Comparison of ENCODE assay signal across 1 fruit fly cellular context in genomic region chr2L:4971329-4971798, dm6.
TF ChIP-seq lines count a peak whose summit lies in the region.

Gene CG14043, plus strand, starts transcription at chr2L:4971702.

TF ChIP-seq in whole organism, embryonic, 481 proteins besides CTCF, POLR2A, EP300 and RAD21 (continued from another document):
- TF ChIP-seq CG1647 (GFP tag; optimal IDR thresholded peaks at IDR 0.05; lab: Kevin White, UChicago) (peak; percentile 29), wdn (GFP tag; IDR thresholded peaks at IDR 0.05; lab: Robert Waterston, UW) (no peak), Mes4 (GFP tag; optimal IDR thresholded peaks at IDR 0.05; lab: Kevin White, UChicago) (no peak), da (GFP tag; optimal IDR thresholded peaks at IDR 0.05; lab: Kevin White, UChicago) (no peak), zfh2 (GFP tag; optimal IDR thresholded peaks at IDR 0.05; lab: Kevin White, UChicago) (no peak), ash1 (GFP tag; optimal IDR thresholded peaks at IDR 0.05; lab: Kevin White, UChicago) (no peak), her (GFP tag; optimal IDR thresholded peaks at IDR 0.05; lab: Kevin White, UChicago) (no peak), CG30403 (GFP tag; optimal IDR thresholded peaks at IDR 0.05; lab: Kevin White, UChicago) (peak; percentile 48), fru (optimal IDR thresholded peaks at IDR 0.05; lab: Kevin White, UChicago) (no peak), Scr (GFP tag; IDR thresholded peaks at IDR 0.05; lab: Robert Waterston, UW; ENCODE audit: partially characterized antibody) (0 out of 2 replicates have a peak, but pooled peaks have one; percentile 28), Awh (GFP tag; IDR thresholded peaks at IDR 0.05; lab: Robert Waterston, UW) (no peak), CG34422 (GFP tag; IDR thresholded peaks at IDR 0.05; lab: Robert Waterston, UW) (no peak), CG8388 (GFP tag; optimal IDR thresholded peaks at IDR 0.05; lab: Kevin White, UChicago) (no peak), Drgx (GFP tag; IDR thresholded peaks at IDR 0.05; lab: Robert Waterston, UW) (no peak), Max (GFP tag; optimal IDR thresholded peaks at IDR 0.05; lab: Kevin White, UChicago) (peak; percentile 21), B-H2 (GFP tag; optimal IDR thresholded peaks at IDR 0.05; lab: Kevin White, UChicago) (no peak), CG9437 (GFP tag; optimal IDR thresholded peaks at IDR 0.05; lab: Kevin White, UChicago) (no peak), CG3995 (GFP tag; optimal IDR thresholded peaks at IDR 0.05; lab: Kevin White, UChicago) (peak; percentile 0), zen (tag; optimal IDR thresholded peaks at IDR 0.05; lab: Kevin White, UChicago) (peak; percentile 68), ttk (GFP tag; IDR thresholded peaks at IDR 0.05; lab: Robert Waterston, UW) (no peak), CG14710 (tag; optimal IDR thresholded peaks at IDR 0.05; lab: Kevin White, UChicago) (peak; percentile 86), dimm (GFP tag; IDR thresholded peaks at IDR 0.05; lab: Robert Waterston, UW) (no peak), oc (tag; optimal IDR thresholded peaks at IDR 0.05; lab: Kevin White, UChicago) (no peak), CG4730 (GFP tag; IDR thresholded peaks at IDR 0.05; lab: Robert Waterston, UW) (no peak), nom (GFP tag; optimal IDR thresholded peaks at IDR 0.05; lab: Kevin White, UChicago) (no peak), CG32532 (GFP tag; IDR thresholded peaks at IDR 0.05; lab: Robert Waterston, UW) (0 out of 2 replicates have a peak, but pooled peaks have one; percentile 21), CG7839 (tag; optimal IDR thresholded peaks at IDR 0.05; lab: Kevin White, UChicago) (no peak), rib (GFP tag; IDR thresholded peaks at IDR 0.05; lab: Robert Waterston, UW) (no peak), insv (GFP tag; optimal IDR thresholded peaks at IDR 0.05; lab: Kevin White, UChicago) (peak in 1 of 2 experiments; percentile 19), gro (GFP tag; optimal IDR thresholded peaks at IDR 0.05; lab: Kevin White, UChicago) (peak; percentile 4), tx (GFP tag; optimal IDR thresholded peaks at IDR 0.05; lab: Kevin White, UChicago) (no peak), CG6683 (GFP tag; optimal IDR thresholded peaks at IDR 0.05; lab: Kevin White, UChicago) (no peak), cas (GFP tag; IDR thresholded peaks at IDR 0.05; lab: Robert Waterston, UW) (no peak), nmo (GFP tag; optimal IDR thresholded peaks at IDR 0.05; lab: Kevin White, UChicago) (peak; percentile 80), CG13123 (GFP tag; optimal IDR thresholded peaks at IDR 0.05; lab: Kevin White, UChicago) (no peak), chif (GFP tag; optimal IDR thresholded peaks at IDR 0.05; lab: Kevin White, UChicago) (peak in 1 of 2 experiments; percentile 33), CG9817 (tag; optimal IDR thresholded peaks at IDR 0.05; lab: Kevin White, UChicago) (peak; percentile 13), Antp (GFP tag; optimal IDR thresholded peaks at IDR 0.05; lab: Kevin White, UChicago) (no peak), CG3281 (GFP tag; optimal IDR thresholded peaks at IDR 0.05; lab: Kevin White, UChicago) (peak; percentile 78), Dad (GFP tag; optimal IDR thresholded peaks at IDR 0.05; lab: Kevin White, UChicago) (no peak), CG15696 (tag; optimal IDR thresholded peaks at IDR 0.05; lab: Kevin White, UChicago) (peak; percentile 7), CG11398 (GFP tag; optimal IDR thresholded peaks at IDR 0.05; lab: Kevin White, UChicago) (no peak), CG4617 (GFP tag; optimal IDR thresholded peaks at IDR 0.05; lab: Kevin White, UChicago; ENCODE audit: borderline replicate concordance) (peak; percentile 92), E2f2 (GFP tag; IDR thresholded peaks at IDR 0.05; lab: Robert Waterston, UW) (peak; percentile 83), sug (tag; optimal IDR thresholded peaks at IDR 0.05; lab: Kevin White, UChicago) (peak; percentile 46), CG17359 (tag; optimal IDR thresholded peaks at IDR 0.05; lab: Kevin White, UChicago) (peak; percentile 10), crp (GFP tag; optimal IDR thresholded peaks at IDR 0.05; lab: Kevin White, UChicago) (peak in 1 of 2 experiments; percentile 43), YL-1 (GFP tag; optimal IDR thresholded peaks at IDR 0.05; lab: Kevin White, UChicago) (peak; percentile 80), lola (GFP tag; optimal IDR thresholded peaks at IDR 0.05; lab: Kevin White, UChicago) (peak in 1 of 3 experiments; percentile 5), repo (GFP tag; optimal IDR thresholded peaks at IDR 0.05; lab: Kevin White, UChicago) (no peak), CkIIα-i1 (GFP tag; IDR thresholded peaks at IDR 0.05; lab: Robert Waterston, UW) (no peak), sd (tag; optimal IDR thresholded peaks at IDR 0.05; lab: Kevin White, UChicago) (peak; percentile 71), CG8944 (GFP tag; optimal IDR thresholded peaks at IDR 0.05; lab: Kevin White, UChicago) (no peak), z (GFP tag; IDR thresholded peaks at IDR 0.05; lab: Robert Waterston, UW) (no peak), MESR4 (GFP tag; optimal IDR thresholded peaks at IDR 0.05; lab: Kevin White, UChicago) (peak; percentile 31), Hmr (GFP tag; optimal IDR thresholded peaks at IDR 0.05; lab: Kevin White, UChicago) (no peak), Mrtf (GFP tag; IDR thresholded peaks at IDR 0.05; lab: Robert Waterston, UW) (no peak), CG3407 (GFP tag; optimal IDR thresholded peaks at IDR 0.05; lab: Kevin White, UChicago) (no peak), CG11696 (GFP tag; IDR thresholded peaks at IDR 0.05; lab: Robert Waterston, UW) (no peak), Sin3A (optimal IDR thresholded peaks at IDR 0.05; lab: Kevin White, UChicago) (peak; percentile 85), Ssrp (tag; optimal IDR thresholded peaks at IDR 0.05; lab: Kevin White, UChicago) (no peak), grn (GFP tag; optimal IDR thresholded peaks at IDR 0.05; lab: Kevin White, UChicago) (no peak), CG7963 (GFP tag; IDR thresholded peaks at IDR 0.05; lab: Robert Waterston, UW; ENCODE audit: partially characterized antibody) (no peak), ara (GFP tag; IDR thresholded peaks at IDR 0.05; lab: Robert Waterston, UW) (no peak), CG30020 (tag; optimal IDR thresholded peaks at IDR 0.05; lab: Kevin White, UChicago) (peak; percentile 44), fu2 (GFP tag; optimal IDR thresholded peaks at IDR 0.05; lab: Kevin White, UChicago) (no peak), Optix (GFP tag; IDR thresholded peaks at IDR 0.05; lab: Robert Waterston, UW) (no peak), CG13894 (tag; optimal IDR thresholded peaks at IDR 0.05; lab: Kevin White, UChicago) (no peak), CG18619 (GFP tag; optimal IDR thresholded peaks at IDR 0.05; lab: Kevin White, UChicago) (no peak), dan (GFP tag; IDR thresholded peaks at IDR 0.05; lab: Robert Waterston, UW) (no peak), CG17612 (GFP tag; IDR thresholded peaks at IDR 0.05; lab: Robert Waterston, UW) (no peak), eve (GFP tag; optimal IDR thresholded peaks at IDR 0.05; lab: Kevin White, UChicago) (no peak), sob (GFP tag; IDR thresholded peaks at IDR 0.05; lab: Robert Waterston, UW) (0 out of 2 replicates have a peak, but pooled peaks have one; percentile 9), Sry-δ (GFP tag; optimal IDR thresholded peaks at IDR 0.05; lab: Kevin White, UChicago) (peak; percentile 56), ase (GFP tag; IDR thresholded peaks at IDR 0.05; lab: Robert Waterston, UW) (no peak), Dref (GFP tag; IDR thresholded peaks at IDR 0.05; lab: Robert Waterston, UW) (peak; percentile 36; the same call in 1 of the 2 replicates), CG10654 (GFP tag; optimal IDR thresholded peaks at IDR 0.05; lab: Kevin White, UChicago) (no peak), CG11504 (tag; optimal IDR thresholded peaks at IDR 0.05; lab: Kevin White, UChicago) (no peak), NC2β (GFP tag; optimal IDR thresholded peaks at IDR 0.05; lab: Kevin White, UChicago) (peak; percentile 42), CG10543 (GFP tag; optimal IDR thresholded peaks at IDR 0.05; lab: Kevin White, UChicago) (no peak), Fer2 (tag; optimal IDR thresholded peaks at IDR 0.05; lab: Kevin White, UChicago) (no peak), CG7556 (GFP tag; optimal IDR thresholded peaks at IDR 0.05; lab: Kevin White, UChicago) (no peak), dm (GFP tag; optimal IDR thresholded peaks at IDR 0.05; lab: Kevin White, UChicago) (peak; percentile 35), CG3847 (GFP tag; IDR thresholded peaks at IDR 0.05; lab: Robert Waterston, UW) (peak; percentile 37; the same call in 1 of the 2 replicates), dmrt11E (tag; optimal IDR thresholded peaks at IDR 0.05; lab: Kevin White, UChicago) (no peak), CG17912 (GFP tag; optimal IDR thresholded peaks at IDR 0.05; lab: Kevin White, UChicago) (no peak), CG12299 (tag; optimal IDR thresholded peaks at IDR 0.05; lab: Kevin White, UChicago) (no peak), CG12659 (GFP tag; optimal IDR thresholded peaks at IDR 0.05; lab: Kevin White, UChicago) (peak; percentile 91), pb (GFP tag; optimal IDR thresholded peaks at IDR 0.05; lab: Kevin White, UChicago) (no peak), CG12155 (GFP tag; optimal IDR thresholded peaks at IDR 0.05; lab: Kevin White, UChicago) (peak; percentile 19), Neu2 (GFP tag; optimal IDR thresholded peaks at IDR 0.05; lab: Kevin White, UChicago; ENCODE audit: borderline replicate concordance) (peak; percentile 4), maf-S (GFP tag; optimal IDR thresholded peaks at IDR 0.05; lab: Kevin White, UChicago) (no peak), CG1602 (GFP tag; optimal IDR thresholded peaks at IDR 0.05; lab: Kevin White, UChicago) (peak; percentile 21), unc-4 (GFP tag; IDR thresholded peaks at IDR 0.05; lab: Robert Waterston, UW; ENCODE audit: partially characterized antibody) (peak; percentile 42; the same call in 1 of the 2 replicates), cg (GFP tag; optimal IDR thresholded peaks at IDR 0.05; lab: Kevin White, UChicago) (no peak), grau (tag; optimal IDR thresholded peaks at IDR 0.05; lab: Kevin White, UChicago) (peak; percentile 31), CG7271 (tag; optimal IDR thresholded peaks at IDR 0.05; lab: Kevin White, UChicago) (no peak), sens-2 (GFP tag; IDR thresholded peaks at IDR 0.05; lab: Robert Waterston, UW) (no peak), pros (GFP tag; optimal IDR thresholded peaks at IDR 0.05; lab: Kevin White, UChicago) (no peak), ac (GFP tag; optimal IDR thresholded peaks at IDR 0.05; lab: Kevin White, UChicago) (no peak), CG18599 (GFP tag; optimal IDR thresholded peaks at IDR 0.05; lab: Kevin White, UChicago) (no peak), CHES-1-like (GFP tag; optimal IDR thresholded peaks at IDR 0.05; lab: Kevin White, UChicago) (peak; percentile 63), onecut (GFP tag; IDR thresholded peaks at IDR 0.05; lab: Robert Waterston, UW) (no peak), fd3F (GFP tag; optimal IDR thresholded peaks at IDR 0.05; lab: Kevin White, UChicago) (no peak), CG18764 (GFP tag; optimal IDR thresholded peaks at IDR 0.05; lab: Kevin White, UChicago) (no peak), CG8478 (optimal IDR thresholded peaks at IDR 0.05; lab: Kevin White, UChicago) (no peak), sens (GFP tag; lab: Kevin White, UChicago) (peak; percentile 85), Taf1 (GFP tag; IDR thresholded peaks at IDR 0.05; lab: Robert Waterston, UW) (no peak), stwl (tag; optimal IDR thresholded peaks at IDR 0.05; lab: Kevin White, UChicago) (peak; percentile 84), CG10147 (GFP tag; optimal IDR thresholded peaks at IDR 0.05; lab: Kevin White, UChicago) (no peak), ftz-f1 (GFP tag; optimal IDR thresholded peaks at IDR 0.05; lab: Kevin White, UChicago) (peak; percentile 21), Camta (GFP tag; optimal IDR thresholded peaks at IDR 0.05; lab: Kevin White, UChicago) (no peak), CG12071 (GFP tag; optimal IDR thresholded peaks at IDR 0.05; lab: Kevin White, UChicago) (no peak), H2.0 (GFP tag; IDR thresholded peaks at IDR 0.05; lab: Robert Waterston, UW) (no peak), yki (optimal IDR thresholded peaks at IDR 0.05; lab: Kevin White, UChicago) (no peak), CG4424 (GFP tag; optimal IDR thresholded peaks at IDR 0.05; lab: Kevin White, UChicago) (peak; percentile 40), Xbp1 (GFP tag; optimal IDR thresholded peaks at IDR 0.05; lab: Kevin White, UChicago) (peak; percentile 36), cwo (GFP tag; optimal IDR thresholded peaks at IDR 0.05; lab: Kevin White, UChicago) (no peak), CG12104 (GFP tag; optimal IDR thresholded peaks at IDR 0.05; lab: Kevin White, UChicago) (no peak), klu (GFP tag; IDR thresholded peaks at IDR 0.05; lab: Robert Waterston, UW) (no peak), CG9797 (GFP tag; optimal IDR thresholded peaks at IDR 0.05; lab: Kevin White, UChicago) (peak; percentile 99), CG7987 (GFP tag; optimal IDR thresholded peaks at IDR 0.05; lab: Kevin White, UChicago) (no peak), ATbp (GFP tag; optimal IDR thresholded peaks at IDR 0.05; lab: Kevin White, UChicago) (no peak), btn (GFP tag; optimal IDR thresholded peaks at IDR 0.05; lab: Kevin White, UChicago) (no peak), jing (GFP tag; optimal IDR thresholded peaks at IDR 0.05; lab: Kevin White, UChicago) (no peak), Spps (tag; optimal IDR thresholded peaks at IDR 0.05; lab: Kevin White, UChicago) (peak; percentile 9), CG6175 (GFP tag; IDR thresholded peaks at IDR 0.05; lab: Robert Waterston, UW) (no peak), phol (tag; optimal IDR thresholded peaks at IDR 0.05; lab: Kevin White, UChicago) (peak; percentile 72), Nf-YC (tag; optimal IDR thresholded peaks at IDR 0.05; lab: Kevin White, UChicago) (peak; percentile 49), tin (GFP tag; optimal IDR thresholded peaks at IDR 0.05; lab: Kevin White, UChicago) (peak; percentile 4), corto (GFP tag; optimal IDR thresholded peaks at IDR 0.05; lab: Kevin White, UChicago) (no peak), disco-r (GFP tag; optimal IDR thresholded peaks at IDR 0.05; lab: Kevin White, UChicago) (no peak), Hr39 (optimal IDR thresholded peaks at IDR 0.05; lab: Kevin White, UChicago) (no peak), org-1 (GFP tag; optimal IDR thresholded peaks at IDR 0.05; lab: Kevin White, UChicago) (no peak), HmgZ (tag; optimal IDR thresholded peaks at IDR 0.05; lab: Kevin White, UChicago) (peak; percentile 50), CG4707 (GFP tag; optimal IDR thresholded peaks at IDR 0.05; lab: Kevin White, UChicago) (no peak)
